Fruit fly (Drosophila melanogaster): Measurements from ENCODE around the gene Grasp65.

DNA sequence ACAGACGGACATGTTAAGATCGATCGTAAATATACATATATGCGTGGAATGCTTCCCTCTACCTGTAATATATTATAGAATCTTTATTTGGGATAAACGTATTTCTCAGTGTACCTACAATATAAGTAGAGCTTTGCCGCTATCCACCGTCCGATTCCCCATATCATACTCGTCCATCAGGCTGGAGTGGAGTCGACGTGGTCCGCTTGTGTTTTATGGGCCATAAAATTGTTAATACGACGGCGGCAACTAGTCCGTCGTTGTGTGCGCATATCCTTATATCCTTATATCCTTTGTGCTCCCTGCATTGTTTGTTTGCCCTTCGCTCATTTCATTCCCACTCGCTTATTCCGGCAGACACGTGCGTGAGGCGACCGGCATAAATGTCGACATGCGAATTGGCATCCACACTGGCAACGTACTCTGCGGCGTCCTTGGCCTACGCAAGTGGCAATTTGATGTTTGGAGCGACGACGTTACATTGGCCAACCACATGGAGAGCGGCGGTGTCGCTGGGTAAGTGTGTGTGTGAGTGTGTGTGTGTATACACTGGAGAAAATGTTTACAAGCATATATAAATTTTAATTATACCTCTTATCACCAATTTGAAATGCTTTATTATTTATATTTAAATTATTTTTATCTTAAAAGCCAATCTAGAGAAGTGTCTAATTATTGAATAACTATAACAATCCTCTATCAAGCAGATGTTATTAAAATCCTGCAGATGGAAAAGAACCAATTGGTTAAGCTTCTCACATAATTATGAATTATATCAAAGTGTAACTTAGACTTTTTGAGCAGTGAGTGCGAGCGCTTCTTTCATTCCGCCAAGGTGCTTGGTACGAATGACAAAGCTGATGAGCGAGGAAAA is 44.2 kb downstream of the Grasp65 start:
- TF ChIP-seq CG8478 (optimal IDR thresholded peaks at IDR 0.05) (no peak), psq (optimal IDR thresholded peaks at IDR 0.05) (no peak), Dll (optimal IDR thresholded peaks at IDR 0.05) (no peak), usp (GFP tag; optimal IDR thresholded peaks at IDR 0.05) (no peak), pan (optimal IDR thresholded peaks at IDR 0.05) (no peak)

All from whole organism.